Worm (Caenorhabditis elegans) whole organism, young adult: Measurements from ENCODE around the gene sulp-7.

ENCODE experiments used
- C06A6.2 ChIP-seq: fragments of 200-800 bp; sonication (Bioruptor generic); conservative IDR thresholded peaks from 2 replicates; pipeline ENCODE4 v1.3.6; 2022; ENCODE audit warnings: missing genetic modification characterization, missing compliant biosample characterization
- F10E7.11 ChIP-seq: sonication (generic microtip); optimal IDR thresholded peaks from 2 replicates; lab custom pipeline; 2017; ENCODE audit warnings: mild to moderate bottlenecking, missing genetic modification characterization, moderate library complexity, missing compliant biosample characterization
- F39B2.1 ChIP-seq: fragments of 200-800 bp; sonication (Bioruptor generic); IDR thresholded peaks from 2 replicates; pipeline ENCODE4 v1.3.6; 2022; ENCODE audit warnings: missing genetic modification reagents, missing genetic modification characterization, missing compliant biosample characterization
- F57A8.1 ChIP-seq: fragments of 200-800 bp; sonication (Bioruptor generic); optimal IDR thresholded peaks from 2 replicates; lab custom pipeline; 2018; ENCODE audit warnings: mild to moderate bottlenecking, missing genetic modification characterization, moderate library complexity, missing compliant biosample characterization
- ama-1 ChIP-seq, 3 experiments: fragments of 150-350 bp in 1 of 3; sonication (generic microtip) in 2 of 3; optimal IDR thresholded peaks; 2 replicates each; lab custom pipeline; 2014 to 2018; ENCODE audit warnings: missing biosample characterization in 2 of 3, missing genetic modification characterization in 2 of 3, missing genetic modification reagents in 2 of 3
- die-1 ChIP-seq: sonication (generic microtip); optimal IDR thresholded peaks from 2 replicates; lab custom pipeline; 2016; ENCODE audit warnings: missing genotype, mild to moderate bottlenecking, missing genetic modification characterization, missing compliant biosample characterization
- ekl-4 ChIP-seq: fragments of 200-800 bp; sonication (Bioruptor generic); IDR thresholded peaks from 2 replicates; pipeline ENCODE4 v1.3.6; 2022; ENCODE audit warnings: missing genetic modification reagents, missing genetic modification characterization, missing compliant biosample characterization
- ets-4 ChIP-seq: fragments of 200-800 bp; sonication (Bioruptor generic); optimal IDR thresholded peaks from 2 replicates; lab custom pipeline; 2018; ENCODE audit warnings: mild to moderate bottlenecking, missing genetic modification characterization, missing compliant biosample characterization
- let-526 ChIP-seq: fragments of 200-800 bp; sonication (Bioruptor generic); IDR thresholded peaks from 2 replicates; pipeline ENCODE4 v1.3.6; 2022; ENCODE audit warnings: missing genetic modification reagents, missing genetic modification characterization, missing compliant biosample characterization
- lsy-27 ChIP-seq: sonication (generic microtip); optimal IDR thresholded peaks from 2 replicates; lab custom pipeline; 2017; ENCODE audit warnings: missing genetic modification characterization, mild to moderate bottlenecking, missing compliant biosample characterization, antibody characterized with exemption, missing genotype, borderline replicate concordance; ENCODE audit not compliant: insufficient read depth
- nfyb-1 ChIP-seq: fragments of 200-800 bp; sonication (Bioruptor generic); IDR thresholded peaks from 2 replicates; pipeline ENCODE4 v1.3.6; 2022; ENCODE audit warnings: missing genetic modification reagents, missing genetic modification characterization, missing compliant biosample characterization
- unc-62 ChIP-seq: fragments of 150-350 bp; optimal IDR thresholded peaks from 2 replicates; lab custom pipeline; 2014; ENCODE audit warnings: missing biosample characterization, missing genetic modification reagents, missing genetic modification characterization
- zfh-2 ChIP-seq: fragments of 200-800 bp; sonication (Bioruptor generic); conservative IDR thresholded peaks from 2 replicates; pipeline ENCODE4 v1.3.6; 2022; ENCODE audit warnings: missing genetic modification reagents, missing genetic modification characterization, missing compliant biosample characterization

DNA sequence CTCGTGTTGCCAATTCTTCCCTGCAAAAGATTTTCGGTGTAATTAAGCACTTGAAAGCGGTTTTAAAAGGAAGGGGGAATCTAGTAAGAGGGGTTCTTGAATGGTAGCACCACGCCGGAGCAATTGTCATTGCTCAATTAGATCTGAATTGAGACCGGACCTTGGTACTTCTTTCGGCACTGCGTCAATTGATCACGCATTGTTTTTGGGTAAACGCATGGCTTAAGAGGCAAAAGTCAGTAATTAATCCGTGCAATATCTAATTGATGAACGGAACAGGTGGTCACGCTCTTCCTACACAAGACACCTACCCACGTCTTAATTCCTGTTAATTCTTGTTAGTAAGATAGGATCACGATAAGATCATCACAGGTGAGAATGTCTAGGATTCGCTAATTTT lies 43.5 kb downstream of the sulp-7 start:
- TF ChIP-seq ets-4 (GFP tag; lab: Kevin White, UChicago), result no peak
- no peak for TF ChIP-seq let-526
- TF ChIP-seq C06A6.2, result no peak
- TF ChIP-seq F57A8.1 (GFP tag; lab: Kevin White, UChicago), result no peak
- TF ChIP-seq lsy-27, result no peak
- TF ChIP-seq unc-62 (GFP tag; lab: Kevin White, UChicago), result no peak
- TF ChIP-seq ekl-4 (GFP tag; lab: Robert Waterston, UW), result no peak
- TF ChIP-seq F10E7.11 (tag; lab: Kevin White, UChicago), result no peak
- no peak for TF ChIP-seq die-1 (tag; lab: Kevin White, UChicago)
- no peak for TF ChIP-seq ama-1 (optimal IDR thresholded peaks at IDR 0.05; lab: Kevin White, UChicago)
- no peak for TF ChIP-seq ama-1 (GFP tag; optimal IDR thresholded peaks at IDR 0.05; lab: Kevin White, UChicago)
- no peak for TF ChIP-seq zfh-2 (GFP tag; lab: Robert Waterston, UW)
- TF ChIP-seq F39B2.1 (GFP tag; lab: Robert Waterston, UW), result no peak
- TF ChIP-seq nfyb-1 (GFP tag; lab: Robert Waterston, UW), result no peak
